Worm (Caenorhabditis elegans) whole organism, young adult: Measurements from ENCODE around the gene F31B12.3.

Experiments used
- B0019.2 ChIP-seq: fragments of 200-800 bp; sonication (Bioruptor generic); conservative IDR thresholded peaks from 2 replicates; pipeline ENCODE4 v1.3.6; 2022; ENCODE audit warnings: missing genetic modification reagents, missing genetic modification characterization, missing compliant biosample characterization
- F37B4.10 ChIP-seq: fragments of 200-800 bp; sonication (Bioruptor generic); IDR thresholded peaks from 2 replicates; pipeline ENCODE4 v1.3.6; 2022; ENCODE audit warnings: missing genetic modification characterization, missing compliant biosample characterization
- F49E8.2 ChIP-seq: sonication (generic microtip); optimal IDR thresholded peaks from 3 replicates; lab custom pipeline; 2017; ENCODE audit warnings: missing genetic modification characterization, mild to moderate bottlenecking, missing compliant biosample characterization, antibody characterized with exemption, moderate library complexity; ENCODE audit not compliant: insufficient read depth
- F57A8.1 ChIP-seq: fragments of 200-800 bp; sonication (Bioruptor generic); optimal IDR thresholded peaks from 2 replicates; lab custom pipeline; 2018; ENCODE audit warnings: mild to moderate bottlenecking, missing genetic modification characterization, moderate library complexity, missing compliant biosample characterization
- K12H6.12 ChIP-seq: fragments of 200-800 bp; sonication (Bioruptor generic); optimal IDR thresholded peaks from 2 replicates; lab custom pipeline; 2018; ENCODE audit warnings: mild to moderate bottlenecking, missing genetic modification characterization, missing compliant biosample characterization
- T26A5.8 ChIP-seq: sonication (generic microtip); optimal IDR thresholded peaks from 2 replicates; lab custom pipeline; 2016; ENCODE audit warnings: missing genetic modification characterization, missing compliant biosample characterization
- Y53F4B.3 ChIP-seq: fragments of 200-800 bp; sonication (Bioruptor generic); IDR thresholded peaks from 2 replicates; pipeline ENCODE4 v1.3.6; 2022; ENCODE audit warnings: missing genetic modification reagents, missing genetic modification characterization, missing compliant biosample characterization
- Y67H2A.10 ChIP-seq: fragments of 200-800 bp; sonication (Bioruptor generic); conservative IDR thresholded peaks from 2 replicates; pipeline ENCODE4 v1.3.6; 2022; ENCODE audit warnings: missing genetic modification reagents, missing genetic modification characterization, missing compliant biosample characterization
- Y79H2A.3 ChIP-seq: fragments of 200-800 bp; sonication (Bioruptor generic); conservative IDR thresholded peaks from 2 replicates; pipeline ENCODE4 v1.3.6; 2022; ENCODE audit warnings: missing genetic modification reagents, missing genetic modification characterization, missing compliant biosample characterization
- Y95B8A.8 ChIP-seq: fragments of 200-800 bp; sonication (Bioruptor generic); IDR thresholded peaks from 2 replicates; pipeline ENCODE4 v1.3.6; 2022; ENCODE audit warnings: missing genetic modification reagents, missing genetic modification characterization, missing compliant biosample characterization
- ZK185.1 ChIP-seq: sonication (generic microtip); optimal IDR thresholded peaks from 2 replicates; lab custom pipeline; 2016; ENCODE audit warnings: mild to moderate bottlenecking, missing genetic modification characterization, missing compliant biosample characterization; ENCODE audit not compliant: poor library complexity, severe bottlenecking
- athp-1 ChIP-seq: sonication (generic microtip); optimal IDR thresholded peaks from 2 replicates; lab custom pipeline; 2017; ENCODE audit warnings: mild to moderate bottlenecking, missing genetic modification characterization, missing compliant biosample characterization
- attf-6 ChIP-seq: fragments of 200-800 bp; sonication (Bioruptor generic); IDR thresholded peaks from 2 replicates; pipeline ENCODE4 v1.3.6; 2022; ENCODE audit warnings: missing genetic modification reagents, missing genetic modification characterization, missing compliant biosample characterization
- bed-2 ChIP-seq: fragments of 200-800 bp; sonication (Bioruptor generic); IDR thresholded peaks from 2 replicates; pipeline ENCODE4 v1.3.6; 2022; ENCODE audit warnings: missing genetic modification reagents, missing genetic modification characterization, missing compliant biosample characterization
- ccch-3 ChIP-seq: fragments of 200-800 bp; sonication (Bioruptor generic); optimal IDR thresholded peaks from 2 replicates; lab custom pipeline; 2018; ENCODE audit warnings: mild to moderate bottlenecking, missing genetic modification characterization, missing compliant biosample characterization
- cebp-1 ChIP-seq, 2 experiments: fragments of 200-800 bp in 1 of 2; sonication (Bioruptor generic) in 1 of 2; sonication (generic microtip) in 1 of 2; IDR thresholded peaks in 1 of 2; optimal IDR thresholded peaks in 1 of 2; 2 replicates each; pipeline versions ENCODE4 v1.3.6 to Lab custom; 2017 to 2022; ENCODE audit warnings: missing compliant biosample characterization in 2 of 2, missing genetic modification characterization in 2 of 2, mild to moderate bottlenecking in 1 of 2, missing genetic modification reagents in 1 of 2, moderate library complexity in 1 of 2
- ceh-27 ChIP-seq: fragments of 200-800 bp; sonication (Bioruptor generic); optimal IDR thresholded peaks from 2 replicates; lab custom pipeline; 2018; ENCODE audit warnings: mild to moderate bottlenecking, missing genetic modification characterization, moderate library complexity, missing compliant biosample characterization
- ceh-40 ChIP-seq: fragments of 200-800 bp; sonication (Bioruptor generic); IDR thresholded peaks from 2 replicates; pipeline ENCODE4 v1.3.6; 2022; ENCODE audit warnings: missing genetic modification characterization, missing compliant biosample characterization
- ceh-79 ChIP-seq: sonication (generic microtip); optimal IDR thresholded peaks from 2 replicates; lab custom pipeline; 2017; ENCODE audit warnings: mild to moderate bottlenecking, missing genetic modification characterization, missing compliant biosample characterization
- die-1 ChIP-seq: sonication (generic microtip); optimal IDR thresholded peaks from 2 replicates; lab custom pipeline; 2016; ENCODE audit warnings: missing genotype, mild to moderate bottlenecking, missing genetic modification characterization, missing compliant biosample characterization
- egrh-3 ChIP-seq: fragments of 200-800 bp; sonication (Bioruptor generic); IDR thresholded peaks from 2 replicates; pipeline ENCODE4 v1.3.6; 2022; ENCODE audit warnings: missing genetic modification reagents, missing genetic modification characterization, missing compliant biosample characterization
- ekl-4 ChIP-seq: fragments of 200-800 bp; sonication (Bioruptor generic); IDR thresholded peaks from 2 replicates; pipeline ENCODE4 v1.3.6; 2022; ENCODE audit warnings: missing genetic modification reagents, missing genetic modification characterization, missing compliant biosample characterization
- gei-17 ChIP-seq: fragments of 200-800 bp; sonication (Bioruptor generic); optimal IDR thresholded peaks from 2 replicates; lab custom pipeline; 2018; ENCODE audit warnings: mild to moderate bottlenecking, missing genetic modification characterization, missing compliant biosample characterization
- him-1 ChIP-seq: sonication (generic microtip); optimal IDR thresholded peaks from 2 replicates; lab custom pipeline; 2016; ENCODE audit warnings: missing genotype, missing genetic modification reagents, missing genetic modification characterization, missing compliant biosample characterization
- hlh-26 ChIP-seq: fragments of 200-800 bp; sonication (Bioruptor generic); conservative IDR thresholded peaks from 2 replicates; pipeline ENCODE4 v1.3.6; 2022; ENCODE audit warnings: missing genetic modification reagents, missing genetic modification characterization, missing compliant biosample characterization
- let-526 ChIP-seq: fragments of 200-800 bp; sonication (Bioruptor generic); IDR thresholded peaks from 2 replicates; pipeline ENCODE4 v1.3.6; 2022; ENCODE audit warnings: missing genetic modification reagents, missing genetic modification characterization, missing compliant biosample characterization
- lin-54 ChIP-seq: fragments of 200-800 bp; sonication (Bioruptor generic); optimal IDR thresholded peaks from 2 replicates; lab custom pipeline; 2018; ENCODE audit warnings: mild to moderate bottlenecking, missing genetic modification characterization, missing compliant biosample characterization
- lir-1 ChIP-seq: fragments of 200-800 bp; sonication (Bioruptor generic); conservative IDR thresholded peaks from 2 replicates; pipeline ENCODE4 v1.3.6; 2022; ENCODE audit warnings: missing genetic modification reagents, missing genetic modification characterization, missing compliant biosample characterization
- madf-6 ChIP-seq: fragments of 200-800 bp; sonication (Bioruptor generic); IDR thresholded peaks from 2 replicates; pipeline ENCODE4 v1.3.6; 2022; ENCODE audit warnings: missing genetic modification reagents, missing genetic modification characterization, missing compliant biosample characterization
- mxl-1 ChIP-seq: sonication (generic microtip); optimal IDR thresholded peaks from 2 replicates; lab custom pipeline; 2016; ENCODE audit warnings: missing genetic modification characterization, missing compliant biosample characterization
- nhr-120 ChIP-seq: fragments of 200-800 bp; sonication (Bioruptor generic); IDR thresholded peaks from 2 replicates; pipeline ENCODE4 v1.3.6; 2022; ENCODE audit warnings: missing genetic modification characterization, missing compliant biosample characterization
- nhr-27 ChIP-seq: fragments of 200-800 bp; sonication (Bioruptor generic); optimal IDR thresholded peaks from 2 replicates; lab custom pipeline; 2018; ENCODE audit warnings: mild to moderate bottlenecking, missing genetic modification characterization, moderate library complexity, missing compliant biosample characterization
- pha-4 ChIP-seq: fragments of 150-350 bp; sonication (generic microtip); optimal IDR thresholded peaks from 2 replicates; lab custom pipeline; 2014; ENCODE audit warnings: missing biosample characterization, missing genetic modification reagents, missing genetic modification characterization
- rpc-1 ChIP-seq, 2 experiments: fragments of 150-350 bp in 1 of 2; sonication (generic microtip) in 1 of 2; optimal IDR thresholded peaks; 2 replicates each; lab custom pipeline; 2014 to 2018; ENCODE audit warnings: missing biosample characterization in 1 of 2, missing genetic modification characterization in 1 of 2, missing genetic modification reagents in 1 of 2, missing genotype in 1 of 2
- sea-2 ChIP-seq: fragments of 200-800 bp; sonication (Bioruptor generic); IDR thresholded peaks from 2 replicates; pipeline ENCODE4 v1.3.6; 2022; ENCODE audit warnings: missing genetic modification characterization, missing compliant biosample characterization
- ztf-25 ChIP-seq: fragments of 200-800 bp; sonication (Bioruptor generic); IDR thresholded peaks from 2 replicates; pipeline ENCODE4 v1.3.6; 2022; ENCODE audit warnings: missing genetic modification reagents, missing genetic modification characterization, missing compliant biosample characterization
- ztf-28 ChIP-seq: fragments of 200-800 bp; sonication (Bioruptor generic); IDR thresholded peaks from 2 replicates; pipeline ENCODE4 v1.3.6; 2022; ENCODE audit warnings: missing genetic modification reagents, missing genetic modification characterization, missing compliant biosample characterization
- ztf-6 ChIP-seq: fragments of 200-800 bp; sonication (Bioruptor generic); IDR thresholded peaks from 2 replicates; pipeline ENCODE4 v1.3.6; 2022; ENCODE audit warnings: missing genetic modification reagents, missing genetic modification characterization, missing compliant biosample characterization

Gene F31B12.3

ce11 chrX:10770988-10771496 is 49.4 kb downstream of the F31B12.3 start (continued):
- no peak for TF ChIP-seq Y67H2A.10 (GFP tag; lab: Robert Waterston, UW)
- TF ChIP-seq F49E8.2 (tag; lab: Kevin White, UChicago), result no peak
- TF ChIP-seq sea-2 (GFP tag; lab: Robert Waterston, UW), result no peak
- TF ChIP-seq athp-1 (tag; lab: Kevin White, UChicago), result no peak
- TF ChIP-seq mxl-1 (tag; lab: Kevin White, UChicago), result no peak
- no peak for TF ChIP-seq him-1 (tag; lab: Kevin White, UChicago)
- no peak for TF ChIP-seq egrh-3 (GFP tag; lab: Robert Waterston, UW)
- 0 out of 2 replicates have a peak, but pooled peaks have one; percentile 14 for TF ChIP-seq Y95B8A.8 (GFP tag; lab: Robert Waterston, UW)
- TF ChIP-seq Y79H2A.3 (GFP tag; lab: Robert Waterston, UW), result no peak
- peak; percentile 24 for TF ChIP-seq lin-54
- no peak for TF ChIP-seq ztf-25 (GFP tag; lab: Robert Waterston, UW)
- no peak for TF ChIP-seq Y53F4B.3 (GFP tag; lab: Robert Waterston, UW)
- TF ChIP-seq T26A5.8 (tag; lab: Kevin White, UChicago), result no peak
- no peak for TF ChIP-seq B0019.2 (GFP tag; lab: Robert Waterston, UW)
- TF ChIP-seq F57A8.1 (GFP tag; lab: Kevin White, UChicago), result no peak
- no peak for TF ChIP-seq hlh-26
- peak; percentile 89 for TF ChIP-seq K12H6.12 (tag; lab: Kevin White, UChicago)
- TF ChIP-seq ZK185.1 (tag; lab: Kevin White, UChicago), result peak; percentile 9
- no peak for TF ChIP-seq cebp-1 (GFP tag; IDR thresholded peaks at IDR 0.05; lab: Robert Waterston, UW)
- peak; percentile 86 for TF ChIP-seq cebp-1 (tag; optimal IDR thresholded peaks at IDR 0.05; lab: Kevin White, UChicago)
- TF ChIP-seq nhr-120 (GFP tag; lab: Robert Waterston, UW), result no peak
- TF ChIP-seq ceh-79 (tag; lab: Kevin White, UChicago), result no peak
- TF ChIP-seq lir-1 (GFP tag; lab: Robert Waterston, UW), result no peak
- no peak for TF ChIP-seq F37B4.10
- no peak for TF ChIP-seq ekl-4 (GFP tag; lab: Robert Waterston, UW)
- TF ChIP-seq bed-2 (GFP tag; lab: Robert Waterston, UW), result no peak
- no peak for TF ChIP-seq madf-6
- TF ChIP-seq die-1 (tag; lab: Kevin White, UChicago), result peak; percentile 39
- no peak for TF ChIP-seq ceh-27 (GFP tag; lab: Kevin White, UChicago)
- TF ChIP-seq let-526 (GFP tag; lab: Robert Waterston, UW), result peak; percentile 50; the same call in 1 of the 2 replicates
- TF ChIP-seq ztf-6, result no peak
- no peak for TF ChIP-seq rpc-1 (optimal IDR thresholded peaks at IDR 0.05; lab: Kevin White, UChicago)
- TF ChIP-seq rpc-1 (tag; optimal IDR thresholded peaks at IDR 0.05; lab: Kevin White, UChicago), result no peak
- no peak for TF ChIP-seq attf-6 (GFP tag; lab: Robert Waterston, UW)
- TF ChIP-seq ztf-28 (GFP tag; lab: Robert Waterston, UW), result no peak
- TF ChIP-seq pha-4 (tag; lab: Kevin White, UChicago), result no peak
- TF ChIP-seq ccch-3 (GFP tag; lab: Kevin White, UChicago), result no peak

- TF ChIP-seq attf-6 (GFP tag; lab: Robert Waterston, UW), result no peak
- TF ChIP-seq ceh-40, result no peak
- no peak for TF ChIP-seq gei-17 (GFP tag; lab: Kevin White, UChicago)
- no peak for TF ChIP-seq nhr-27 (tag; lab: Kevin White, UChicago)
Measured at ce11 chrX:10769959-10770358, 50.5 kb downstream of the F31B12.3 start.
